Worm (Caenorhabditis elegans) whole organism, L2 larva: ENCODE data around the gene K08B12.1.

Source experiments
- C34F6.9 ChIP-seq: fragments of 150-350 bp; optimal IDR thresholded peaks from 2 replicates; lab custom pipeline; 2014; ENCODE audit warnings: missing biosample characterization, missing genetic modification characterization
- F13H6.1 ChIP-seq: sonication (generic microtip); optimal IDR thresholded peaks from 2 replicates; lab custom pipeline; 2016; ENCODE audit warnings: missing genetic modification characterization, missing compliant biosample characterization
- ZK546.5 ChIP-seq: sonication (generic microtip); optimal IDR thresholded peaks from 2 replicates; lab custom pipeline; 2017; ENCODE audit warnings: missing biosample characterization, missing genetic modification characterization
- alr-1 ChIP-seq: fragments of 150-350 bp; optimal IDR thresholded peaks from 2 replicates; lab custom pipeline; 2014; ENCODE audit warnings: missing biosample characterization, missing genetic modification characterization
- ama-1 ChIP-seq: fragments of 150-350 bp; optimal IDR thresholded peaks from 2 replicates; lab custom pipeline; 2018; ENCODE audit warnings: inconsistent platforms
- ceh-16 ChIP-seq: fragments of 150-350 bp; optimal IDR thresholded peaks from 2 replicates; lab custom pipeline; 2014; ENCODE audit warnings: missing biosample characterization, missing genetic modification characterization
- ceh-82 ChIP-seq: fragments of 150-350 bp; optimal IDR thresholded peaks from 2 replicates; lab custom pipeline; 2014; ENCODE audit warnings: missing biosample characterization, missing genetic modification characterization
- dmd-4 ChIP-seq: sonication (generic microtip); optimal IDR thresholded peaks from 2 replicates; lab custom pipeline; 2017; ENCODE audit warnings: missing biosample characterization, missing genetic modification characterization
- elt-1 ChIP-seq: fragments of 150-350 bp; optimal IDR thresholded peaks from 2 replicates; lab custom pipeline; 2014; ENCODE audit warnings: missing biosample characterization, missing genetic modification characterization
- fos-1 ChIP-seq: fragments of 150-350 bp; optimal IDR thresholded peaks from 2 replicates; lab custom pipeline; 2014; ENCODE audit warnings: missing biosample characterization, missing genetic modification characterization
- gmeb-1 ChIP-seq: fragments of 150-350 bp; optimal IDR thresholded peaks from 2 replicates; lab custom pipeline; 2014; ENCODE audit warnings: missing biosample characterization, missing genetic modification characterization
- lin-13 ChIP-seq: fragments of 150-350 bp; optimal IDR thresholded peaks from 2 replicates; lab custom pipeline; 2014; ENCODE audit warnings: missing biosample characterization, missing genetic modification reagents, missing genetic modification characterization
- lin-39 ChIP-seq: fragments of 150-350 bp; optimal IDR thresholded peaks from 2 replicates; lab custom pipeline; 2014; ENCODE audit warnings: missing biosample characterization, missing genetic modification reagents, missing genetic modification characterization
- lsy-2 ChIP-seq, 2 experiments: fragments of 150-350 bp in 1 of 2; sonication (generic microtip) in 1 of 2; optimal IDR thresholded peaks; 2 replicates each; lab custom pipeline; 2014 to 2017; ENCODE audit warnings: missing biosample characterization in 2 of 2, missing genetic modification characterization in 2 of 2
- mab-5 ChIP-seq: fragments of 150-350 bp; optimal IDR thresholded peaks from 2 replicates; lab custom pipeline; 2014; ENCODE audit warnings: missing biosample characterization, missing genetic modification characterization
- mdl-1 ChIP-seq, 2 experiments: fragments of 150-350 bp in 1 of 2; sonication (generic microtip) in 1 of 2; optimal IDR thresholded peaks; 2 replicates each; lab custom pipeline; 2017; ENCODE audit warnings: missing biosample characterization in 2 of 2, missing genetic modification characterization in 2 of 2
- nhr-10 ChIP-seq: sonication (generic microtip); optimal IDR thresholded peaks from 2 replicates; lab custom pipeline; 2017; ENCODE audit warnings: missing biosample characterization, missing genetic modification characterization
- nhr-12 ChIP-seq: fragments of 150-350 bp; optimal IDR thresholded peaks from 2 replicates; lab custom pipeline; 2014; ENCODE audit warnings: missing biosample characterization, missing genetic modification characterization
- nhr-129 ChIP-seq: fragments of 150-350 bp; optimal IDR thresholded peaks from 2 replicates; lab custom pipeline; 2014; ENCODE audit warnings: missing biosample characterization, missing genetic modification characterization
- nhr-21 ChIP-seq: fragments of 150-350 bp; optimal IDR thresholded peaks from 2 replicates; lab custom pipeline; 2014; ENCODE audit warnings: missing biosample characterization, missing genetic modification characterization
- nhr-23 ChIP-seq: fragments of 150-350 bp; optimal IDR thresholded peaks from 2 replicates; lab custom pipeline; 2014; ENCODE audit warnings: missing biosample characterization, missing genetic modification reagents, missing genetic modification characterization
- nhr-237 ChIP-seq: fragments of 150-350 bp; optimal IDR thresholded peaks from 2 replicates; lab custom pipeline; 2014; ENCODE audit warnings: missing biosample characterization, missing genetic modification characterization
- nhr-25 ChIP-seq: fragments of 150-350 bp; sonication (generic microtip); optimal IDR thresholded peaks from 3 replicates; lab custom pipeline; 2014; ENCODE audit warnings: missing biosample characterization, missing genetic modification characterization
- nhr-6 ChIP-seq: fragments of 150-350 bp; optimal IDR thresholded peaks from 2 replicates; lab custom pipeline; 2014; ENCODE audit warnings: missing biosample characterization, missing genetic modification characterization
- peb-1 ChIP-seq: fragments of 150-350 bp; optimal IDR thresholded peaks from 2 replicates; lab custom pipeline; 2014; ENCODE audit warnings: missing biosample characterization, missing genetic modification characterization
- sma-3 ChIP-seq: sonication (generic microtip); optimal IDR thresholded peaks from 2 replicates; lab custom pipeline; 2016; ENCODE audit warnings: missing genetic modification reagents, missing genetic modification characterization, missing compliant biosample characterization
- sma-9 ChIP-seq, 2 experiments: fragments of 150-350 bp in 1 of 2; sonication (generic microtip) in 1 of 2; optimal IDR thresholded peaks; 2 replicates each; lab custom pipeline; 2014 to 2016; ENCODE audit warnings: missing genetic modification characterization in 2 of 2, mild to moderate bottlenecking in 1 of 2, missing biosample characterization in 1 of 2, missing compliant biosample characterization in 1 of 2, missing genetic modification reagents in 1 of 2, moderate library complexity in 1 of 2
- snpc-4 ChIP-seq: fragments of 150-350 bp; optimal IDR thresholded peaks from 2 replicates; lab custom pipeline; 2014; ENCODE audit warnings: missing biosample characterization, missing genetic modification characterization
- unc-39 ChIP-seq: fragments of 150-350 bp; optimal IDR thresholded peaks from 2 replicates; lab custom pipeline; 2014; ENCODE audit warnings: missing biosample characterization, missing genetic modification characterization
- unc-55 ChIP-seq: fragments of 150-350 bp; sonication (generic microtip); optimal IDR thresholded peaks from 3 replicates; lab custom pipeline; 2014; ENCODE audit warnings: missing biosample characterization, missing genetic modification reagents, missing genetic modification characterization
- unc-62 ChIP-seq: fragments of 150-350 bp; optimal IDR thresholded peaks from 2 replicates; lab custom pipeline; 2014; ENCODE audit warnings: missing biosample characterization, missing genetic modification reagents, missing genetic modification characterization
- zag-1 ChIP-seq: fragments of 150-350 bp; optimal IDR thresholded peaks from 2 replicates; lab custom pipeline; 2014; ENCODE audit warnings: missing biosample characterization, missing genetic modification characterization
- ztf-11 ChIP-seq: sonication (generic microtip); optimal IDR thresholded peaks from 2 replicates; lab custom pipeline; 2017; ENCODE audit warnings: missing biosample characterization, missing genetic modification characterization
- ztf-4 ChIP-seq: fragments of 150-350 bp; optimal IDR thresholded peaks from 2 replicates; lab custom pipeline; 2014; ENCODE audit warnings: missing biosample characterization, missing genetic modification characterization

The K08B12.1 gene

DNA sequence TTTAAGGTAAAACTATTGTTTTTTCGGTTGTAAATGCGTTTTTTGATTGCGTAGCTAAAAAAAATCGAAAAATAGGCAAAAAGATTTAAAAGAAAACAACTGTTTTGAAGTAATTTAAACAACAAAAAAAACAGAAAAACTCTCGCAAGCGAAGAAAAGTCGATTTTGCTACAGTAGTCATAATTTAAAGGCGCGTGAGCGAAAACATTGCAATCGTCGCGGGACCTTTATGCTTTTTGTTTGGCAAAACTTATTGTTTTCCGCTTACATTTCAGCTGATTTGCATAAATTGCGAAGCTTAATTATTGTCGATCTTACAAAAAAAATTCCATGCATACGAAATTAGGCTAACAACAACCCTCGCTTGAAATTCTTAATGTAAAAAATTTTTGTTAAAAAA lies 8.8 kb downstream of the K08B12.1 start:
- TF ChIP-seq peb-1 (tag; lab: Kevin White, UChicago) (no peak), unc-55 (no peak), nhr-10 (tag; lab: Kevin White, UChicago) (no peak), mab-5 (tag; lab: Kevin White, UChicago) (no peak), zag-1 (tag; lab: Kevin White, UChicago) (no peak), ceh-82 (tag; lab: Kevin White, UChicago) (no peak), nhr-25 (tag; lab: Kevin White, UChicago) (no peak), lin-13 (GFP tag; lab: Kevin White, UChicago) (no peak), nhr-23 (tag; lab: Kevin White, UChicago) (no peak), nhr-21 (tag; lab: Kevin White, UChicago) (no peak), snpc-4 (tag; lab: Kevin White, UChicago) (no peak), ztf-11 (tag; lab: Kevin White, UChicago) (no peak)

DNA sequence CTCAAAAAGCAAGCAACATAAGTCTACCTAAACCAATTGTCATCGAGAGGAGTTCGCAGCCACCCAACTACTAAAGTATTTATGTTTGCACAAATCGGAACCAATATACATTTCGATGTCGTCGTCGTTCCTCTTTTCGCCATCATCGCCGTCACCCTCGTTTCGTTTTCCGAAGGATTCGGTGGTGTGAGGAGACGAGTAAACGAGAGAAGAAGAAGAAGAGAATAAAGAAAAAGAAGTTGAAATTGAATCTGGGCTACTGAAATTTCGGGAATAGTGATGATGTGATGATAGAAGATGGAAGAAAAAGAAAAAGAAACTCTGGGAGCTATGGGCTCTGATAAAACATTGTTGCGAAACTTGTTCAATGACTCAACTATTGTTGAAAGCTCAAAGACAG lies 9.4 kb downstream of the K08B12.1 start:
- TF ChIP-seq nhr-25 (tag; lab: Kevin White, UChicago) (no peak), lsy-2 (tag; optimal IDR thresholded peaks at IDR 0.05; lab: Kevin White, UChicago) (no peak), unc-55 (peak; percentile 39), nhr-23 (tag; lab: Kevin White, UChicago) (no peak), nhr-12 (no peak), snpc-4 (tag; lab: Kevin White, UChicago) (no peak), ceh-16 (tag; lab: Kevin White, UChicago) (no peak), mab-5 (tag; lab: Kevin White, UChicago) (no peak)
- TF ChIP-seq, all 48 proteins: peak for 1

ce11 chrV:6268961-6269360 lies 9.8 kb downstream of the K08B12.1 start:
- no peak for TF ChIP-seq mdl-1 (tag; optimal IDR thresholded peaks at IDR 0.05; lab: Kevin White, UChicago)
- TF ChIP-seq nhr-23 (tag; lab: Kevin White, UChicago): no peak
- TF ChIP-seq lsy-2 (tag; optimal IDR thresholded peaks at IDR 0.05; lab: Kevin White, UChicago): no peak
- peak; percentile 12 for TF ChIP-seq C34F6.9 (tag; lab: Kevin White, UChicago)
- no peak for TF ChIP-seq dmd-4
- peak; percentile 9 for TF ChIP-seq fos-1 (tag; lab: Kevin White, UChicago)
- TF ChIP-seq nhr-129 (tag; lab: Kevin White, UChicago): no peak
- no peak for TF ChIP-seq unc-39
- TF ChIP-seq nhr-12: no peak
- no peak for TF ChIP-seq ztf-4
- no peak for TF ChIP-seq nhr-237 (tag; lab: Kevin White, UChicago)
- no peak for TF ChIP-seq ZK546.5 (tag; lab: Kevin White, UChicago)

- TF ChIP-seq mab-5 (tag; lab: Kevin White, UChicago) (peak; percentile 18), nhr-10 (tag; lab: Kevin White, UChicago) (no peak), snpc-4 (tag; lab: Kevin White, UChicago) (no peak), F13H6.1 (tag; lab: Kevin White, UChicago) (peak; percentile 42), sma-3 (no peak), ztf-4 (no peak), alr-1 (tag; lab: Kevin White, UChicago) (no peak), sma-9 (GFP tag; optimal IDR thresholded peaks at IDR 0.05; lab: Kevin White, UChicago) (peak; percentile 4), sma-9 (tag; optimal IDR thresholded peaks at IDR 0.05; lab: Kevin White, UChicago) (no peak), ZK546.5 (tag; lab: Kevin White, UChicago) (no peak), nhr-129 (tag; lab: Kevin White, UChicago) (peak; percentile 43), C34F6.9 (tag; lab: Kevin White, UChicago) (peak; percentile 16)
Observed at ce11 chrV:6270097-6270496, 10.9 kb downstream of the K08B12.1 start.

DNA sequence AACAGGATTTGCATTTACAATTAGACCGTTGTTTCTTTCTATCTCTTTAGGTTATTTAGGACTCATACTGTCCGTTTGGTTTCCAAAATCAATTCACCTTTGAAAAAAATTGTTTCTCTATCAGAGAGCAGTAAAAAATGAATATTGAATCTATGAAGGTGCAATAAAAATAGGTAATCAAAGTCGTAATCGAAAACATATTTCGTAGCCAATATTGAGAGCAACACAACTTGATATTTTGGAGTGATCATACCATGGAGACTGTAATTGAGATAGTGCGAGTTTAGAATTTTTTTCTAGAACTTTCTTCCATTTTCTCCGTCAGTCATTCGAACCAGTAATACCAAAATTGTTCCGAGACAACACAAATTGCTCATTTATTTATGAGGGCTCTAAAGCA lies 11.4 kb downstream of the K08B12.1 start, which contains the start of gene F31F7.2:
Gene F31F7.2 (plus strand): TSS at position 301 of the 400 bp plus-strand sequence.
- TF ChIP-seq mab-5 (tag; lab: Kevin White, UChicago): no peak
- no peak for TF ChIP-seq nhr-6 (tag; lab: Kevin White, UChicago)
- no peak for TF ChIP-seq snpc-4 (tag; lab: Kevin White, UChicago)
- TF ChIP-seq mdl-1 (tag; optimal IDR thresholded peaks at IDR 0.05; lab: Kevin White, UChicago): no peak
- no peak for TF ChIP-seq unc-62 (GFP tag; lab: Kevin White, UChicago)
- TF ChIP-seq unc-39: no peak
- TF ChIP-seq elt-1 (tag; lab: Kevin White, UChicago): no peak
- no peak for TF ChIP-seq lin-39
- TF ChIP-seq lsy-2 (tag; optimal IDR thresholded peaks at IDR 0.05; lab: Kevin White, UChicago): no peak
- TF ChIP-seq nhr-10 (tag; lab: Kevin White, UChicago): no peak
- TF ChIP-seq fos-1 (tag; lab: Kevin White, UChicago): no peak
- no peak for TF ChIP-seq gmeb-1 (tag; lab: Kevin White, UChicago)
- no peak for TF ChIP-seq C34F6.9 (tag; lab: Kevin White, UChicago)
- TF ChIP-seq dmd-4: no peak
- TF ChIP-seq ama-1 (lab: Kevin White, UChicago): no peak
